Fruit fly (Drosophila melanogaster) whole organism, adult: ENCODE measurements around the gene CG31077.

Experiments
- CG5204 ChIP-seq: fragments of 200-800 bp; sonication (Bioruptor generic); optimal IDR thresholded peaks from 2 replicates; lab custom pipeline; 2016; ENCODE audit warnings: missing biosample characterization, missing genetic modification characterization
- CG7045 ChIP-seq: fragments of 200-800 bp; sonication (Bioruptor generic); optimal IDR thresholded peaks from 2 replicates; lab custom pipeline; 2017; ENCODE audit warnings: missing biosample characterization, mild to moderate bottlenecking, missing genetic modification characterization
- CG7101 ChIP-seq: fragments of 200-800 bp; sonication (Bioruptor generic); optimal IDR thresholded peaks from 2 replicates; lab custom pipeline; 2018; ENCODE audit warnings: missing biosample characterization, mild to moderate bottlenecking, missing genetic modification characterization, moderate library complexity
- Clk ChIP-seq: fragments of 200-800 bp; sonication (Bioruptor generic); optimal IDR thresholded peaks from 2 replicates; lab custom pipeline; 2017; ENCODE audit warnings: missing biosample characterization, missing genetic modification characterization
- cic ChIP-seq: fragments of 200-800 bp; sonication (Bioruptor generic); optimal IDR thresholded peaks from 2 replicates; lab custom pipeline; 2017; ENCODE audit warnings: missing biosample characterization, mild to moderate bottlenecking, missing genetic modification characterization, moderate library complexity
- kay ChIP-seq: fragments of 200-800 bp; sonication (Bioruptor generic); peaks from one replicate; lab custom pipeline; 2016; ENCODE audit warnings: missing biosample characterization, missing genetic modification characterization, borderline replicate concordance
- pad ChIP-seq: fragments of 200-800 bp; sonication (Bioruptor generic); optimal IDR thresholded peaks from 3 replicates; lab custom pipeline; 2017; ENCODE audit warnings: missing biosample characterization, missing genetic modification characterization, mild to moderate bottlenecking, moderate library complexity, missing genetic modification reagents
- tj ChIP-seq: fragments of 200-800 bp; sonication (Bioruptor generic); optimal IDR thresholded peaks from 3 replicates; lab custom pipeline; 2017; ENCODE audit warnings: missing biosample characterization, mild to moderate bottlenecking, missing genetic modification characterization, moderate library complexity

DNA sequence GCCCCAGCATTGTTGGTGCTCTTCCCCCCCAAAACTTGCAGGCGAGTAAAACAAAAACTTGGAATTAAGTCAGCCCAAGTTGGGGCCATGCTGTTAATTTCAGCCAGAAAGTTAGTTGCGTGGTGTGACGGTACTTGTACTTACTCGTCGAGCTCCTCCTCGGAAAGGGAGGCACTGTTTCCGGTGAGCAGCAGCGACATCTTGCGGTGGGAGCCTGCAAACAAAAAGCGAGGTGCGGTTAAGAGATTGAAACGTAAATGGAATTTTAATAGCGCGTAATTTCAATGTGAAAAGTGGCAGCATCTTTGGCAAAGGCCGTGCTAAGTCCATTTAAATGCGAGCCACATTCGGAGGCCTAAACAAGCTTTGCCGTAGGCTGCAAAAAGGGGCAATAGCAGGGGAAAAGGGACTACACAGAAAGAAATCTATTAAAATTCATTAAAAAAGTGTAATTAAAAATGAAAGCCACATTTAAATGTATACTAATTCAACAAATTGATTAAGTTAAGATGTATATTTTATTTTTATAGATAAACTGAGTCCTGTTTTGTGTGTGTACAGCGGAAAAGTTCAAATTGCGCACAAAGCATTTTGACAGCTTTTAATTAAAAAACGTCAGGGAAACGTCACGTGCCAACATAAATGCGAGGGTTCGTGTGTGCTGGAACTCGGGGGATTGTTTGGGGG, 43.0 kb upstream of the CG31077 start:
- no peak for TF ChIP-seq Clk
- no peak for TF ChIP-seq pad (GFP tag; lab: Kevin White, UChicago)
- no peak for TF ChIP-seq cic
- no peak for TF ChIP-seq CG5204 (GFP tag; lab: Kevin White, UChicago)
- no peak for TF ChIP-seq CG7101 (tag; lab: Kevin White, UChicago)
- TF ChIP-seq kay (GFP tag; lab: Kevin White, UChicago), result no peak
- TF ChIP-seq CG7045 (GFP tag; lab: Kevin White, UChicago), result no peak
- no peak for TF ChIP-seq tj (GFP tag; lab: Kevin White, UChicago)
